Worm (Caenorhabditis elegans) whole organism, L2 larva: Measurements from ENCODE around the gene ZK380.2.

Source experiments
- C34F6.9 ChIP-seq: fragments of 150-350 bp; optimal IDR thresholded peaks from 2 replicates; lab custom pipeline; 2014; ENCODE audit warnings: missing biosample characterization, missing genetic modification characterization
- F13H6.1 ChIP-seq: sonication (generic microtip); optimal IDR thresholded peaks from 2 replicates; lab custom pipeline; 2016; ENCODE audit warnings: missing genetic modification characterization, missing compliant biosample characterization
- Y55F3AM.14 ChIP-seq: fragments of 200-800 bp; sonication (Bioruptor generic); optimal IDR thresholded peaks from 2 replicates; lab custom pipeline; 2018; ENCODE audit warnings: mild to moderate bottlenecking, missing genetic modification characterization, missing compliant biosample characterization
- ZK546.5 ChIP-seq: sonication (generic microtip); optimal IDR thresholded peaks from 2 replicates; lab custom pipeline; 2017; ENCODE audit warnings: missing biosample characterization, missing genetic modification characterization
- alr-1 ChIP-seq: fragments of 150-350 bp; optimal IDR thresholded peaks from 2 replicates; lab custom pipeline; 2014; ENCODE audit warnings: missing biosample characterization, missing genetic modification characterization
- aly-2 ChIP-seq: fragments of 150-350 bp; optimal IDR thresholded peaks from 2 replicates; lab custom pipeline; 2014; ENCODE audit warnings: missing biosample characterization, missing genetic modification characterization
- ama-1 ChIP-seq: fragments of 150-350 bp; optimal IDR thresholded peaks from 2 replicates; lab custom pipeline; 2018; ENCODE audit warnings: inconsistent platforms
- ceh-16 ChIP-seq: fragments of 150-350 bp; optimal IDR thresholded peaks from 2 replicates; lab custom pipeline; 2014; ENCODE audit warnings: missing biosample characterization, missing genetic modification characterization
- crh-2 ChIP-seq: sonication (generic microtip); optimal IDR thresholded peaks from 2 replicates; lab custom pipeline; 2017; ENCODE audit warnings: missing biosample characterization, missing genetic modification characterization
- dmd-4 ChIP-seq: sonication (generic microtip); optimal IDR thresholded peaks from 2 replicates; lab custom pipeline; 2017; ENCODE audit warnings: missing biosample characterization, missing genetic modification characterization
- lin-13 ChIP-seq: fragments of 150-350 bp; optimal IDR thresholded peaks from 2 replicates; lab custom pipeline; 2014; ENCODE audit warnings: missing biosample characterization, missing genetic modification reagents, missing genetic modification characterization
- lsy-2 ChIP-seq, 2 experiments: fragments of 150-350 bp in 1 of 2; sonication (generic microtip) in 1 of 2; optimal IDR thresholded peaks; 2 replicates each; lab custom pipeline; 2014 to 2017; ENCODE audit warnings: missing biosample characterization in 2 of 2, missing genetic modification characterization in 2 of 2
- mab-5 ChIP-seq: fragments of 150-350 bp; optimal IDR thresholded peaks from 2 replicates; lab custom pipeline; 2014; ENCODE audit warnings: missing biosample characterization, missing genetic modification characterization
- mbf-1 ChIP-seq: sonication (generic microtip); optimal IDR thresholded peaks from 2 replicates; lab custom pipeline; 2017; ENCODE audit warnings: missing biosample characterization, missing genetic modification characterization
- nhr-10 ChIP-seq: sonication (generic microtip); optimal IDR thresholded peaks from 2 replicates; lab custom pipeline; 2017; ENCODE audit warnings: missing biosample characterization, missing genetic modification characterization
- nhr-11 ChIP-seq: fragments of 150-350 bp; optimal IDR thresholded peaks from 2 replicates; lab custom pipeline; 2014; ENCODE audit warnings: missing biosample characterization, missing genetic modification characterization
- nhr-12 ChIP-seq: fragments of 150-350 bp; optimal IDR thresholded peaks from 2 replicates; lab custom pipeline; 2014; ENCODE audit warnings: missing biosample characterization, missing genetic modification characterization
- nhr-21 ChIP-seq: fragments of 150-350 bp; optimal IDR thresholded peaks from 2 replicates; lab custom pipeline; 2014; ENCODE audit warnings: missing biosample characterization, missing genetic modification characterization
- nhr-6 ChIP-seq: fragments of 150-350 bp; optimal IDR thresholded peaks from 2 replicates; lab custom pipeline; 2014; ENCODE audit warnings: missing biosample characterization, missing genetic modification characterization
- nhr-77 ChIP-seq: fragments of 150-350 bp; optimal IDR thresholded peaks from 2 replicates; lab custom pipeline; 2014; ENCODE audit warnings: missing biosample characterization, missing genetic modification characterization
- peb-1 ChIP-seq: fragments of 150-350 bp; optimal IDR thresholded peaks from 2 replicates; lab custom pipeline; 2014; ENCODE audit warnings: missing biosample characterization, missing genetic modification characterization
- sem-4 ChIP-seq: fragments of 150-350 bp; optimal IDR thresholded peaks from 2 replicates; lab custom pipeline; 2014; ENCODE audit warnings: missing biosample characterization, missing genetic modification reagents, missing genetic modification characterization
- skn-1 ChIP-seq: sonication (generic microtip); optimal IDR thresholded peaks from 2 replicates; lab custom pipeline; 2017; ENCODE audit warnings: missing biosample characterization, missing genetic modification characterization
- sma-3 ChIP-seq: sonication (generic microtip); optimal IDR thresholded peaks from 2 replicates; lab custom pipeline; 2016; ENCODE audit warnings: missing genetic modification reagents, missing genetic modification characterization, missing compliant biosample characterization
- snpc-4 ChIP-seq: fragments of 150-350 bp; optimal IDR thresholded peaks from 2 replicates; lab custom pipeline; 2014; ENCODE audit warnings: missing biosample characterization, missing genetic modification characterization
- unc-39 ChIP-seq: fragments of 150-350 bp; optimal IDR thresholded peaks from 2 replicates; lab custom pipeline; 2014; ENCODE audit warnings: missing biosample characterization, missing genetic modification characterization
- unc-55 ChIP-seq: fragments of 150-350 bp; sonication (generic microtip); optimal IDR thresholded peaks from 3 replicates; lab custom pipeline; 2014; ENCODE audit warnings: missing biosample characterization, missing genetic modification reagents, missing genetic modification characterization
- unc-62 ChIP-seq: fragments of 150-350 bp; optimal IDR thresholded peaks from 2 replicates; lab custom pipeline; 2014; ENCODE audit warnings: missing biosample characterization, missing genetic modification reagents, missing genetic modification characterization
- zag-1 ChIP-seq: fragments of 150-350 bp; optimal IDR thresholded peaks from 2 replicates; lab custom pipeline; 2014; ENCODE audit warnings: missing biosample characterization, missing genetic modification characterization
- ztf-11 ChIP-seq: sonication (generic microtip); optimal IDR thresholded peaks from 2 replicates; lab custom pipeline; 2017; ENCODE audit warnings: missing biosample characterization, missing genetic modification characterization
- ztf-4 ChIP-seq: fragments of 150-350 bp; optimal IDR thresholded peaks from 2 replicates; lab custom pipeline; 2014; ENCODE audit warnings: missing biosample characterization, missing genetic modification characterization

ZK380.2 gene

DNA sequence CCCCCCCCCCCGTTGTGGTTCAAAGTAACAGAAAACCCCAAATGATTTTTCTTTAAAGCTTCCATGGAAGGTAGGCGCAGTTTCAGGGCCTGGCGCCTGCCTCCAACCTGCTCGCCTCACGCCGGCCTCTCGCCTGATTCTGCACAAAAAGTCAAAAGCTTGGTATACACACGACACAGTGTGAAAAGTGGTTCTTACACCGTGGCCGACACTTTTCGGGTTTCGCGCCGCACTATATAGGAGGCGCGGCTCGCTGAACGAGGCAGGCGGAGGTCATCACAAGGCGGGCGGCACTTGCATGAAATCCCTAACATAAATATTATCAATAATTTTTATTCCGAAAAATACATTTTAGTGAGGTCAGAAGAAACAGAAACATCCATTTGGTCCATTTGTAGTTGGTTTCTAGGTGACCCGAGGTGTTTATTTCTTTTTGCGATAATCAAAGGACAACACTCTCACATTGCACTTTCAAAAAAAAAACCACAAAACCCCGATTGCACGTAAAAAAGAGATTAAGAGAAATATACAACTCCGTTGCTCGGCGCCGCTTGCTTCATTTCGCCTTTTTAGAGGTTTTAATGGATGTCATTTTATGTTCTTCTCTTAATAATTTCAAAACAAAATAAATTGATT is at the start of gene ZK380.2:
Gene ZK380.2, plus strand, starts transcription at position 586 of the 636 bp plus-strand sequence.
- TF ChIP-seq aly-2 (tag; lab: Kevin White, UChicago) (no peak), nhr-77 (tag; lab: Kevin White, UChicago) (no peak), unc-62 (GFP tag; lab: Kevin White, UChicago) (no peak), nhr-11 (no peak), Y55F3AM.14 (GFP tag; lab: Kevin White, UChicago) (no peak), ztf-4 (tag; lab: Kevin White, UChicago) (no peak), lin-13 (GFP tag; lab: Kevin White, UChicago) (no peak), mab-5 (no peak), nhr-10 (tag; lab: Kevin White, UChicago) (no peak), nhr-21 (tag; lab: Kevin White, UChicago) (no peak), snpc-4 (tag; lab: Kevin White, UChicago) (no peak), F13H6.1 (no peak), ZK546.5 (no peak), ceh-16 (no peak), skn-1 (tag; lab: Kevin White, UChicago) (no peak), unc-39 (tag; lab: Kevin White, UChicago) (no peak), ama-1 (no peak), lsy-2 (tag; optimal IDR thresholded peaks at IDR 0.05; lab: Kevin White, UChicago) (no peak), unc-55 (GFP tag; lab: Kevin White, UChicago) (no peak), sma-3 (GFP tag; lab: Kevin White, UChicago) (no peak)
- TF ChIP-seq, all 48 proteins: peak for 0

- TF ChIP-seq sem-4 (tag; lab: Kevin White, UChicago) = no peak
- no peak for TF ChIP-seq C34F6.9 (tag; lab: Kevin White, UChicago)
- TF ChIP-seq, all 48 proteins: peak for 0
Observed at ce11 chrX:1583980-1584379, 47.3 kb upstream of the ZK380.2 start.

ce11 chrX:1587082-1587481 is 44.2 kb upstream of the ZK380.2 start:
- TF ChIP-seq unc-62 (GFP tag; lab: Kevin White, UChicago) (no peak), lsy-2 (tag; optimal IDR thresholded peaks at IDR 0.05; lab: Kevin White, UChicago) (no peak), zag-1 (tag; lab: Kevin White, UChicago) (no peak), nhr-6 (no peak), alr-1 (tag; lab: Kevin White, UChicago) (no peak), skn-1 (tag; lab: Kevin White, UChicago) (no peak), ama-1 (no peak), crh-2 (tag; lab: Kevin White, UChicago) (no peak)

DNA sequence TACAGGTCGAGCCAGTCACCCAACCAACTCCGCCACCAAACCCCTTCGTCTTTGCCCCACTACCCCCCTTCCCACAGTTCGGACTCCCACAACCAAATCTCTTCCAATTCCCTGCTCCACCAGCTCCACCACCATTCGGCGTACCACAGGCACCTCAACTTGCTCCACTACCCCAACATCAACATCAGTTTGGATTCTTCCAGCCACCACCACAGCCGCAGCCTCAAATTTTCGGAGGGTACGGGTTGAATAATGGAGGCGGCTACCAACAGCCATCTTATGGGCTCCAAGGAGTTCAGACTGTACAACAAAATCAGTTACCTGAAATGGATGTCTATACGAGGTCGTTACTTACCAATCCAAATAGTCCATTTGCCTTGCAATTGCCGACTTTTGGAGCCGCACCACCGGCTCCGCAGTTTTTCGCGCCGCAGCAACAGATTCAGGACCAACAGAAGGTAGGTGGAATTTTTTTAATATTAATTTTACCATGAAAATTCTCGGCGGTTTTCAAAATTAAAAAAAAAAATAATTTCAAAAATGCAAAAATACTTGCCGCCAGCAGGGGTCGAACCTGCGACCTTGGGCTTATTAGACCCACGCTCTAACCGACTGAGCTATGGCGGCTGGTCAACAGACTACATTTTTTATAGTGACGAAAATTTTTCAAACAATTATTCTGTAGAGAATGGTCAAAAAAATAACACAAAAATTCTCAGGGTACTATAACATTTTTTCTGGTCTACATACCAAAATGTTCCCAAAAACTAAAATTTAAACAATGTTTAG is 42.0 kb upstream of the ZK380.2 start:
- no peak for TF ChIP-seq ama-1

DNA sequence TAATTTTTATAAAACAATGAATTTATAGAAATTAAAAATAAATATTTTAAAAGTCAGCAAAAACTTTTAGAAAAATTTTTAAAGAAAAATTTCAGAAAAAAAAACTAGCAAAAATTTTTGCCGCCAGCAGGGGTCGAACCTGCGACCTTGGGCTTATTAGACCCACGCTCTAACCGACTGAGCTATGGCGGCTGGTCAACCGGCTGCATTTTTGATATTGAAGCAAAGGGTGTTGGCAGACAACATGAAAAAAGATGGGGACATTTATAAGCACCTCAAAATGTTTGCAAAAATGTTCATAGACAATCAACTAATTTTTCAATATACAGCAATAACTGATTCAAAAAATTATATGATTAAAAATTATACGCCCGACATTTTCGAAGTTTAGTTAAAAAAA is 41.3 kb upstream of the ZK380.2 start:
- TF ChIP-seq peb-1 (tag; lab: Kevin White, UChicago) (no peak), nhr-12 (tag; lab: Kevin White, UChicago) (no peak), alr-1 (tag; lab: Kevin White, UChicago) (no peak), zag-1 (tag; lab: Kevin White, UChicago) (no peak), snpc-4 (tag; lab: Kevin White, UChicago) (no peak), unc-62 (GFP tag; lab: Kevin White, UChicago) (no peak)

ce11 chrX:1598061-1598690 is 33.1 kb upstream of the ZK380.2 start:
- TF ChIP-seq ztf-11 (tag; lab: Kevin White, UChicago) (no peak), unc-62 (GFP tag; lab: Kevin White, UChicago) (no peak), mbf-1 (tag; lab: Kevin White, UChicago) (no peak), alr-1 (tag; lab: Kevin White, UChicago) (no peak), dmd-4 (tag; lab: Kevin White, UChicago) (no peak)
